Worm (Caenorhabditis elegans) whole organism, young adult: ENCODE data around the gene sprr-1.

Experiments used
- Y56A3A.18 ChIP-seq: fragments of 200-800 bp; sonication (Bioruptor generic); IDR thresholded peaks from 2 replicates; pipeline ENCODE4 v1.3.6; 2022; ENCODE audit warnings: missing genetic modification reagents, missing genetic modification characterization, missing compliant biosample characterization
- cebp-1 ChIP-seq, 2 experiments: fragments of 200-800 bp in 1 of 2; sonication (Bioruptor generic) in 1 of 2; sonication (generic microtip) in 1 of 2; IDR thresholded peaks in 1 of 2; optimal IDR thresholded peaks in 1 of 2; 2 replicates each; pipeline versions ENCODE4 v1.3.6 to Lab custom; 2017 to 2022; ENCODE audit warnings: missing compliant biosample characterization in 2 of 2, missing genetic modification characterization in 2 of 2, mild to moderate bottlenecking in 1 of 2, missing genetic modification reagents in 1 of 2, moderate library complexity in 1 of 2
- dox-1 ChIP-seq: fragments of 200-800 bp; sonication (Bioruptor generic); IDR thresholded peaks from 2 replicates; pipeline ENCODE4 v1.3.6; 2022; ENCODE audit warnings: missing genetic modification reagents, missing genetic modification characterization, missing compliant biosample characterization
- him-1 ChIP-seq: sonication (generic microtip); optimal IDR thresholded peaks from 2 replicates; lab custom pipeline; 2016; ENCODE audit warnings: missing genotype, missing genetic modification reagents, missing genetic modification characterization, missing compliant biosample characterization
- lir-1 ChIP-seq: fragments of 200-800 bp; sonication (Bioruptor generic); conservative IDR thresholded peaks from 2 replicates; pipeline ENCODE4 v1.3.6; 2022; ENCODE audit warnings: missing genetic modification reagents, missing genetic modification characterization, missing compliant biosample characterization
- nhr-27 ChIP-seq: fragments of 200-800 bp; sonication (Bioruptor generic); optimal IDR thresholded peaks from 2 replicates; lab custom pipeline; 2018; ENCODE audit warnings: mild to moderate bottlenecking, missing genetic modification characterization, moderate library complexity, missing compliant biosample characterization
- snpc-4 ChIP-seq, 5 experiments: fragments of 150-350 bp in 1 of 5; sonication (generic microtip) in 4 of 5; optimal IDR thresholded peaks; 2 replicates each; lab custom pipeline; 2014 to 2018; ENCODE audit warnings: missing genetic modification characterization in 5 of 5, missing biosample characterization in 3 of 5, antibody characterized with exemption in 2 of 5, mild to moderate bottlenecking in 2 of 5, missing compliant biosample characterization in 2 of 5, missing genotype in 2 of 5, moderate library complexity in 2 of 5, missing genetic modification reagents in 1 of 5

- no peak for TF ChIP-seq Y56A3A.18 (GFP tag; lab: Robert Waterston, UW)
- TF ChIP-seq nhr-27 (tag; lab: Kevin White, UChicago), result no peak
- TF ChIP-seq cebp-1 (GFP tag; IDR thresholded peaks at IDR 0.05; lab: Robert Waterston, UW), result no peak
- no peak for TF ChIP-seq cebp-1 (tag; optimal IDR thresholded peaks at IDR 0.05; lab: Kevin White, UChicago)
- no peak for TF ChIP-seq snpc-4 (GFP tag; optimal IDR thresholded peaks at IDR 0.05; lab: Kevin White, UChicago)
- no peak for TF ChIP-seq snpc-4 (tag; optimal IDR thresholded peaks at IDR 0.05; lab: Kevin White, UChicago)
- no peak for TF ChIP-seq him-1 (tag; lab: Kevin White, UChicago)
- no peak for TF ChIP-seq dox-1
- TF ChIP-seq lir-1 (GFP tag; lab: Robert Waterston, UW), result no peak
Observed at ce11 chrX:15477309-15477708, 11.2 kb downstream of the sprr-1 start, which contains the start of gene exc-1.
